Fruit fly (Drosophila melanogaster): Measurements from ENCODE around the gene ind.

DNA sequence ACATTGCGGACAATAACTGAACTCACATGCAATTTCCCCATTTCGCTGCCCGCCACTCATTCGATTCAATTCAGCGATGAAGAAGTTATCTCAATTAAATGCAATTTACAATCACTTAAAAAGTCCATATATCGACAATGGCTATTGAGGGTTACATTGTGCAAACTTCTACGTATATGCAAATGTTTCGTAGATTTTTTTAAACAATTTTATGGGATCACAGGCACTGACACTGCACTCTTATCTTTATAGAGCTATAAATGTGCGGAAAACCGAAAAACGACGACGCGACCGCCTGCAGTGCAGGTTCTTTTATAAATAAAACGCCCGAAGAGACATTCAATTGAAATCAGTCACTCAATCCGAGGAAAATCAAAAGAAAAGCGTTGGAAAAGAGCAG lies 44.6 kb upstream of the ind start:
- TF ChIP-seq Sin3A (optimal IDR thresholded peaks at IDR 0.05) (no peak), psq (optimal IDR thresholded peaks at IDR 0.05) (no peak)
